Worm (Caenorhabditis elegans) whole organism, midembryonic: ENCODE measurements around the gene F56D6.11.

Experiments
- cog-1 ChIP-seq: sonication (generic microtip); optimal IDR thresholded peaks from 2 replicates; lab custom pipeline; 2016; ENCODE audit warnings: missing genetic modification characterization, missing compliant biosample characterization
- flt-1 ChIP-seq: fragments of 200-800 bp; sonication (Bioruptor generic); IDR thresholded peaks from 2 replicates; pipeline ENCODE4 v1.3.6; 2022; ENCODE audit warnings: missing genetic modification characterization, missing compliant biosample characterization
- klf-2 ChIP-seq: fragments of 200-800 bp; sonication (Bioruptor generic); conservative IDR thresholded peaks from 2 replicates; pipeline ENCODE4 v1.3.6; 2022; ENCODE audit warnings: missing genetic modification reagents, missing genetic modification characterization, missing compliant biosample characterization
- med-1 ChIP-seq: sonication (generic microtip); optimal IDR thresholded peaks from 2 replicates; lab custom pipeline; 2017; ENCODE audit warnings: missing genetic modification characterization, mild to moderate bottlenecking, missing compliant biosample characterization, antibody characterized with exemption, missing genetic modification reagents; ENCODE audit not compliant: insufficient read depth
- ref-1 ChIP-seq: fragments of 200-800 bp; sonication (Bioruptor generic); conservative IDR thresholded peaks from 2 replicates; pipeline ENCODE4 v1.3.6; 2022; ENCODE audit warnings: missing genetic modification reagents, missing genetic modification characterization, missing compliant biosample characterization
- tab-1 ChIP-seq: fragments of 200-800 bp; sonication (Bioruptor generic); IDR thresholded peaks from 2 replicates; pipeline ENCODE4 v1.3.6; 2022; ENCODE audit warnings: missing genetic modification characterization, missing compliant biosample characterization
- ztf-23 ChIP-seq: fragments of 200-800 bp; sonication (Bioruptor generic); IDR thresholded peaks from 2 replicates; pipeline ENCODE4 v1.3.6; 2022; ENCODE audit warnings: missing genetic modification reagents, missing genetic modification characterization, missing compliant biosample characterization
- ztf-29 ChIP-seq: fragments of 200-800 bp; sonication (Bioruptor generic); IDR thresholded peaks from 2 replicates; pipeline ENCODE4 v1.3.6; 2022; ENCODE audit warnings: missing genetic modification reagents, missing genetic modification characterization, missing compliant biosample characterization

DNA sequence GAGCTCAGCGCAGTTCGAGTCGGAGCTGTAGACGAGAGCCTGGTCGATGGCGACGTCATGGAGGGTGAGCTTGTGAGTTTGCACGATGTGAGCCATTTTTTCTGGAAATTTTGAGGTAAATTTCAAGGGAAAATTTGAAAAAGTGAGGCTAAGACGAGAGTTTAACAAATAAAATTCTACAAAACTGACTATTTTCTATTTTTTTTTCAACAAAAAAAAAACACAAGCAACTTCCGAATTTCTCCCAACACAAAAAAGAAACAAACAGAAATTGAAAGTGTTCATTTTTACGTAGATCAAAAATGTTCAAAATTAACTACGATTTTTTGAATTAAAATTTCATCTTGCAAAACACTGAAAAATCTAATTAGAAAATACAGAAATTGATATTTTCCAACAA lies 32.6 kb downstream of the F56D6.11 start, which contains the start of gene F37C4.5:
- TF ChIP-seq flt-1 (GFP tag; lab: Robert Waterston, UW): no peak
- no peak for TF ChIP-seq cog-1 (tag; lab: Kevin White, UChicago)
- no peak for TF ChIP-seq ztf-23 (GFP tag; lab: Robert Waterston, UW)
- no peak for TF ChIP-seq ztf-29
- no peak for TF ChIP-seq ref-1 (GFP tag; lab: Robert Waterston, UW)
- TF ChIP-seq klf-2 (GFP tag; lab: Robert Waterston, UW): no peak
- TF ChIP-seq med-1 (GFP tag; lab: Kevin White, UChicago): no peak
- TF ChIP-seq tab-1: no peak
